Worm (Caenorhabditis elegans) whole organism, mixed stage, embryonic: ENCODE data around the gene acr-24.

Source experiments
- mep-1 ChIP-seq: fragments of 150-350 bp; optimal IDR thresholded peaks from 2 replicates; lab custom pipeline; 2017; ENCODE audit warnings: missing biosample characterization, missing genetic modification reagents, missing genetic modification characterization, inconsistent platforms
- nhr-237 ChIP-seq: fragments of 150-350 bp; optimal IDR thresholded peaks from 2 replicates; lab custom pipeline; 2014; ENCODE audit warnings: missing biosample characterization, missing genetic modification characterization
- pha-4 ChIP-seq: fragments of 150-350 bp; optimal IDR thresholded peaks from 2 replicates; lab custom pipeline; 2018; ENCODE audit warnings: missing biosample characterization, missing genetic modification reagents, missing genetic modification characterization
- sem-2 ChIP-seq: fragments of 200-800 bp; sonication (Bioruptor generic); optimal IDR thresholded peaks from 2 replicates; lab custom pipeline; 2018; ENCODE audit warnings: mild to moderate bottlenecking, missing genetic modification characterization, missing compliant biosample characterization
- snpc-4 ChIP-seq: fragments of 150-350 bp; optimal IDR thresholded peaks from 2 replicates; lab custom pipeline; 2014; ENCODE audit warnings: missing biosample characterization, missing genetic modification characterization
- unc-62 ChIP-seq: fragments of 150-350 bp; optimal IDR thresholded peaks from 2 replicates; lab custom pipeline; 2014; ENCODE audit warnings: missing biosample characterization, missing genetic modification reagents, missing genetic modification characterization

- TF ChIP-seq pha-4 = no peak
- no peak for TF ChIP-seq sem-2 (GFP tag; lab: Kevin White, UChicago)
- no peak for TF ChIP-seq nhr-237 (tag; lab: Kevin White, UChicago)
- TF ChIP-seq mep-1 (tag; lab: Kevin White, UChicago) = no peak
- TF ChIP-seq snpc-4 (tag; lab: Kevin White, UChicago) = no peak
- TF ChIP-seq unc-62 (GFP tag; lab: Kevin White, UChicago) = no peak
These were observed at the start of gene acr-24 for ce11 chrIV:15497263-15497662.
